Fruit fly (Drosophila melanogaster): Measurements from ENCODE around the gene CG7778.

CG7778 gene

dm6 chr2L:8365701-8366643 lies 19.6 kb downstream of the CG7778 start, which contains the start of gene Pp2A-29B (continued):
- no peak for TF ChIP-seq bab2 (GFP tag; optimal IDR thresholded peaks at IDR 0.05)
- TF ChIP-seq CG7786 (GFP tag; optimal IDR thresholded peaks at IDR 0.05): no peak
- no peak; the same call in 1 of the 2 replicates for TF ChIP-seq ssp (GFP tag; IDR thresholded peaks at IDR 0.05)
- TF ChIP-seq mld (GFP tag; IDR thresholded peaks at IDR 0.05; ENCODE audit: partially characterized antibody): peak; percentile 94
- peak; percentile 35 for TF ChIP-seq CG9437 (GFP tag; optimal IDR thresholded peaks at IDR 0.05)
- TF ChIP-seq CG10274 (GFP tag; optimal IDR thresholded peaks at IDR 0.05): no peak
- TF ChIP-seq HLH4C (GFP tag; IDR thresholded peaks at IDR 0.05; ENCODE audit: partially characterized antibody): peak; percentile 99
- no peak for TF ChIP-seq ATbp (GFP tag; optimal IDR thresholded peaks at IDR 0.05)
- TF ChIP-seq ken (GFP tag; IDR thresholded peaks at IDR 0.05): no peak
- no peak for TF ChIP-seq CG32532 (GFP tag; IDR thresholded peaks at IDR 0.05)
- TF ChIP-seq CG17186 (GFP tag; optimal IDR thresholded peaks at IDR 0.05): peak; percentile 74
- TF ChIP-seq CG3847 (GFP tag; IDR thresholded peaks at IDR 0.05): peak; percentile 51; the same call in 1 of the 2 replicates
- TF ChIP-seq CG17802 (tag; optimal IDR thresholded peaks at IDR 0.05): no peak
- TF ChIP-seq pita (GFP tag; optimal IDR thresholded peaks at IDR 0.05): no peak
- TF ChIP-seq CG5245 (GFP tag; optimal IDR thresholded peaks at IDR 0.05): no peak
- peak in 1 of 3 experiments; percentile 32 for TF ChIP-seq lola (GFP tag; optimal IDR thresholded peaks at IDR 0.05)
- peak; percentile 7 for TF ChIP-seq CG17912 (GFP tag; optimal IDR thresholded peaks at IDR 0.05)
- TF ChIP-seq pho (GFP tag; optimal IDR thresholded peaks at IDR 0.05): no peak
- no peak for TF ChIP-seq CG17612 (GFP tag; IDR thresholded peaks at IDR 0.05)
- peak; percentile 53 for TF ChIP-seq CG17829 (tag; optimal IDR thresholded peaks at IDR 0.05)
- TF ChIP-seq Ets65A (GFP tag): no peak
- TF ChIP-seq CG11093 (GFP tag; IDR thresholded peaks at IDR 0.05): no peak
- TF ChIP-seq caup (GFP tag; optimal IDR thresholded peaks at IDR 0.05; ENCODE audit: severe bottlenecking): no peak
- no peak for TF ChIP-seq grn (GFP tag; optimal IDR thresholded peaks at IDR 0.05)
- no peak for TF ChIP-seq CG14014 (GFP tag; IDR thresholded peaks at IDR 0.05)
- TF ChIP-seq CG18011 (GFP tag; optimal IDR thresholded peaks at IDR 0.05): peak; percentile 97
- TF ChIP-seq Fer3 (tag; optimal IDR thresholded peaks at IDR 0.05): no peak
- TF ChIP-seq dpn (GFP tag; optimal IDR thresholded peaks at IDR 0.05): peak in 1 of 2 experiments; percentile 17
- TF ChIP-seq CG32772 (GFP tag; IDR thresholded peaks at IDR 0.05): no peak
- TF ChIP-seq CG10267 (tag; optimal IDR thresholded peaks at IDR 0.05): peak; percentile 62
- TF ChIP-seq CG14667 (GFP tag; IDR thresholded peaks at IDR 0.05): no peak
- no peak for TF ChIP-seq C15 (GFP tag; IDR thresholded peaks at IDR 0.05)
- no peak for TF ChIP-seq Ptx1 (GFP tag; IDR thresholded peaks at IDR 0.05)
- no peak for TF ChIP-seq chn (GFP tag; optimal IDR thresholded peaks at IDR 0.05)
- peak; percentile 66 for TF ChIP-seq CoRest (tag; optimal IDR thresholded peaks at IDR 0.05)
- TF ChIP-seq CG10565 (GFP tag; optimal IDR thresholded peaks at IDR 0.05): no peak
- no peak for TF ChIP-seq D (optimal IDR thresholded peaks at IDR 0.05)
- TF ChIP-seq D (GFP tag; optimal IDR thresholded peaks at IDR 0.05): no peak
- no peak for TF ChIP-seq Asciz (GFP tag; optimal IDR thresholded peaks at IDR 0.05)
- peak; percentile 93; the same call in 3 of the 4 replicates for TF ChIP-seq chinmo (GFP tag; IDR thresholded peaks at IDR 0.05; ENCODE audit: partially characterized antibody)
- no peak for TF ChIP-seq Dip2 (GFP tag; IDR thresholded peaks at IDR 0.05)
- no peak for TF ChIP-seq CG1792 (GFP tag; optimal IDR thresholded peaks at IDR 0.05)
- TF ChIP-seq CG15696 (tag; optimal IDR thresholded peaks at IDR 0.05): peak; percentile 35
- TF ChIP-seq pb (GFP tag; optimal IDR thresholded peaks at IDR 0.05): no peak
- TF ChIP-seq chm (GFP tag; IDR thresholded peaks at IDR 0.05): no peak
- no peak for TF ChIP-seq crol (GFP tag; IDR thresholded peaks at IDR 0.05)
- TF ChIP-seq pros (GFP tag; optimal IDR thresholded peaks at IDR 0.05): no peak
- TF ChIP-seq tio (GFP tag; optimal IDR thresholded peaks at IDR 0.05): peak; percentile 12
- TF ChIP-seq phol (tag; optimal IDR thresholded peaks at IDR 0.05): peak; percentile 92

Data from whole organism, embryonic.